Worm (Caenorhabditis elegans) whole organism, L2 larva: ENCODE data around the gene moc-6.

ENCODE experiments used
- C34F6.9 ChIP-seq: fragments of 150-350 bp; optimal IDR thresholded peaks from 2 replicates; lab custom pipeline; 2014; ENCODE audit warnings: missing biosample characterization, missing genetic modification characterization
- F13H6.1 ChIP-seq: sonication (generic microtip); optimal IDR thresholded peaks from 2 replicates; lab custom pipeline; 2016; ENCODE audit warnings: missing genetic modification characterization, missing compliant biosample characterization
- R02D3.7 ChIP-seq: fragments of 150-350 bp; optimal IDR thresholded peaks from 2 replicates; lab custom pipeline; 2014; ENCODE audit warnings: missing biosample characterization, missing genetic modification characterization
- Y55F3AM.14 ChIP-seq: fragments of 200-800 bp; sonication (Bioruptor generic); optimal IDR thresholded peaks from 2 replicates; lab custom pipeline; 2018; ENCODE audit warnings: mild to moderate bottlenecking, missing genetic modification characterization, missing compliant biosample characterization
- alr-1 ChIP-seq: fragments of 150-350 bp; optimal IDR thresholded peaks from 2 replicates; lab custom pipeline; 2014; ENCODE audit warnings: missing biosample characterization, missing genetic modification characterization
- ama-1 ChIP-seq: fragments of 150-350 bp; optimal IDR thresholded peaks from 2 replicates; lab custom pipeline; 2018; ENCODE audit warnings: inconsistent platforms
- ceh-82 ChIP-seq: fragments of 150-350 bp; optimal IDR thresholded peaks from 2 replicates; lab custom pipeline; 2014; ENCODE audit warnings: missing biosample characterization, missing genetic modification characterization
- crh-2 ChIP-seq: sonication (generic microtip); optimal IDR thresholded peaks from 2 replicates; lab custom pipeline; 2017; ENCODE audit warnings: missing biosample characterization, missing genetic modification characterization
- dmd-4 ChIP-seq: sonication (generic microtip); optimal IDR thresholded peaks from 2 replicates; lab custom pipeline; 2017; ENCODE audit warnings: missing biosample characterization, missing genetic modification characterization
- egl-27 ChIP-seq: sonication (generic microtip); optimal IDR thresholded peaks from 3 replicates; lab custom pipeline; 2017; ENCODE audit warnings: missing biosample characterization, missing genetic modification reagents, missing genetic modification characterization
- fos-1 ChIP-seq: fragments of 150-350 bp; optimal IDR thresholded peaks from 2 replicates; lab custom pipeline; 2014; ENCODE audit warnings: missing biosample characterization, missing genetic modification characterization
- gmeb-1 ChIP-seq: fragments of 150-350 bp; optimal IDR thresholded peaks from 2 replicates; lab custom pipeline; 2014; ENCODE audit warnings: missing biosample characterization, missing genetic modification characterization
- lin-11 ChIP-seq: fragments of 150-350 bp; sonication (generic microtip); optimal IDR thresholded peaks from 2 replicates; lab custom pipeline; 2014; ENCODE audit warnings: missing biosample characterization, missing genetic modification characterization, inconsistent platforms, mixed read lengths
- lin-13 ChIP-seq: fragments of 150-350 bp; optimal IDR thresholded peaks from 2 replicates; lab custom pipeline; 2014; ENCODE audit warnings: missing biosample characterization, missing genetic modification reagents, missing genetic modification characterization
- lin-39 ChIP-seq: fragments of 150-350 bp; optimal IDR thresholded peaks from 2 replicates; lab custom pipeline; 2014; ENCODE audit warnings: missing biosample characterization, missing genetic modification reagents, missing genetic modification characterization
- lsy-2 ChIP-seq, 2 experiments: fragments of 150-350 bp in 1 of 2; sonication (generic microtip) in 1 of 2; optimal IDR thresholded peaks; 2 replicates each; lab custom pipeline; 2014 to 2017; ENCODE audit warnings: missing biosample characterization in 2 of 2, missing genetic modification characterization in 2 of 2
- mab-5 ChIP-seq: fragments of 150-350 bp; optimal IDR thresholded peaks from 2 replicates; lab custom pipeline; 2014; ENCODE audit warnings: missing biosample characterization, missing genetic modification characterization
- nhr-10 ChIP-seq: sonication (generic microtip); optimal IDR thresholded peaks from 2 replicates; lab custom pipeline; 2017; ENCODE audit warnings: missing biosample characterization, missing genetic modification characterization
- nhr-11 ChIP-seq: fragments of 150-350 bp; optimal IDR thresholded peaks from 2 replicates; lab custom pipeline; 2014; ENCODE audit warnings: missing biosample characterization, missing genetic modification characterization
- nhr-21 ChIP-seq: fragments of 150-350 bp; optimal IDR thresholded peaks from 2 replicates; lab custom pipeline; 2014; ENCODE audit warnings: missing biosample characterization, missing genetic modification characterization
- nhr-237 ChIP-seq: fragments of 150-350 bp; optimal IDR thresholded peaks from 2 replicates; lab custom pipeline; 2014; ENCODE audit warnings: missing biosample characterization, missing genetic modification characterization
- nhr-25 ChIP-seq: fragments of 150-350 bp; sonication (generic microtip); optimal IDR thresholded peaks from 3 replicates; lab custom pipeline; 2014; ENCODE audit warnings: missing biosample characterization, missing genetic modification characterization
- nhr-6 ChIP-seq: fragments of 150-350 bp; optimal IDR thresholded peaks from 2 replicates; lab custom pipeline; 2014; ENCODE audit warnings: missing biosample characterization, missing genetic modification characterization
- skn-1 ChIP-seq: sonication (generic microtip); optimal IDR thresholded peaks from 2 replicates; lab custom pipeline; 2017; ENCODE audit warnings: missing biosample characterization, missing genetic modification characterization
- sma-3 ChIP-seq: sonication (generic microtip); optimal IDR thresholded peaks from 2 replicates; lab custom pipeline; 2016; ENCODE audit warnings: missing genetic modification reagents, missing genetic modification characterization, missing compliant biosample characterization
- sma-9 ChIP-seq, 2 experiments: fragments of 150-350 bp in 1 of 2; sonication (generic microtip) in 1 of 2; optimal IDR thresholded peaks; 2 replicates each; lab custom pipeline; 2014 to 2016; ENCODE audit warnings: missing genetic modification characterization in 2 of 2, mild to moderate bottlenecking in 1 of 2, missing biosample characterization in 1 of 2, missing compliant biosample characterization in 1 of 2, missing genetic modification reagents in 1 of 2, moderate library complexity in 1 of 2
- snpc-4 ChIP-seq: fragments of 150-350 bp; optimal IDR thresholded peaks from 2 replicates; lab custom pipeline; 2014; ENCODE audit warnings: missing biosample characterization, missing genetic modification characterization
- unc-39 ChIP-seq: fragments of 150-350 bp; optimal IDR thresholded peaks from 2 replicates; lab custom pipeline; 2014; ENCODE audit warnings: missing biosample characterization, missing genetic modification characterization
- unc-55 ChIP-seq: fragments of 150-350 bp; sonication (generic microtip); optimal IDR thresholded peaks from 3 replicates; lab custom pipeline; 2014; ENCODE audit warnings: missing biosample characterization, missing genetic modification reagents, missing genetic modification characterization
- zag-1 ChIP-seq: fragments of 150-350 bp; optimal IDR thresholded peaks from 2 replicates; lab custom pipeline; 2014; ENCODE audit warnings: missing biosample characterization, missing genetic modification characterization
- ztf-1 ChIP-seq: fragments of 200-800 bp; sonication (Bioruptor generic); conservative IDR thresholded peaks from 2 replicates; pipeline ENCODE4 v1.3.6; 2022; ENCODE audit warnings: missing genetic modification characterization, missing compliant biosample characterization
- ztf-11 ChIP-seq: sonication (generic microtip); optimal IDR thresholded peaks from 2 replicates; lab custom pipeline; 2017; ENCODE audit warnings: missing biosample characterization, missing genetic modification characterization
- ztf-4 ChIP-seq: fragments of 150-350 bp; optimal IDR thresholded peaks from 2 replicates; lab custom pipeline; 2014; ENCODE audit warnings: missing biosample characterization, missing genetic modification characterization

The moc-6 gene

DNA sequence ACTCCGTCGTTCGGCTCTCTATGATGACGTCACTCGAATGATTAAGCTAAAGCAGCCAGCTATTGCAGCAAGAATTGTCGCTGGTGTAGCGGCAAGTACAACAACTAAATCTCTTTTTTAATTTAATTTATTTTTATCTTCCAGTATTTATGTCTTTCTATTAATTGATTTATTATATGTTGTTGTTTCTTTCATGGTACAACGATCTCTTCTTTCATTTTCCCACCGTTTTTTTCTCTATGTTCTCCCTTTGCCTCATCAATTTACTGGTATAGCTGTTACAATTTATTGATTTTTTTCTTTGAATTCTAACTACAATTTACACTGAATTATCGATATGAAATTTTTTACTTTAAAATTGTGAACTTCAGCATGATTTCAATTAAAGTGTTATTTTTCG lies at the start of gene moc-6:
moc-6 (plus strand) TSS at position 301 of the 400 bp plus-strand sequence.
- peak; percentile 32 for TF ChIP-seq C34F6.9 (tag; lab: Kevin White, UChicago)
- TF ChIP-seq ztf-4 (tag; lab: Kevin White, UChicago), result no peak
- TF ChIP-seq ztf-11, result no peak
- no peak for TF ChIP-seq ceh-82 (tag; lab: Kevin White, UChicago)
- TF ChIP-seq, all 48 proteins: peak for 1

DNA sequence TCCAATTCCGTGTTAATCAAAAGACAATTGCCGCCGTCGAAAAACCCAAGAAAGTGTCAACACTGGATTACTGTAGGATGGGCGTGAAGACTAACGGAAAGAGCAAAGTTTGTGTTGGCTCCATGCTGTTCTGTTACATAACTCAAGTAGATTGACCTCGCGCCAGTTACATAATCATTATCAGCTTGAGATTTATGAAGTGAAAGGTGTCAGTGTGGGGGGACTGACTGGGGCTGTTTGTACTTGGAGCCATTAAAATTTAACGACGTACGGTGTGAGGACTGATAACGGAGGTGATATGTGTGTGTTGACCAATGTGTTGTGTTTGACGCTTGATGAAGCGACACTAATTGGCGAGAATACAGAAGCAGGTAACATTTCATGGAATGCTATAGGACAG lies 49.0 kb upstream of the moc-6 start:
- TF ChIP-seq nhr-10 (tag; lab: Kevin White, UChicago) (no peak), fos-1 (tag; lab: Kevin White, UChicago) (peak; percentile 52), crh-2 (tag; lab: Kevin White, UChicago) (peak; percentile 5)

DNA sequence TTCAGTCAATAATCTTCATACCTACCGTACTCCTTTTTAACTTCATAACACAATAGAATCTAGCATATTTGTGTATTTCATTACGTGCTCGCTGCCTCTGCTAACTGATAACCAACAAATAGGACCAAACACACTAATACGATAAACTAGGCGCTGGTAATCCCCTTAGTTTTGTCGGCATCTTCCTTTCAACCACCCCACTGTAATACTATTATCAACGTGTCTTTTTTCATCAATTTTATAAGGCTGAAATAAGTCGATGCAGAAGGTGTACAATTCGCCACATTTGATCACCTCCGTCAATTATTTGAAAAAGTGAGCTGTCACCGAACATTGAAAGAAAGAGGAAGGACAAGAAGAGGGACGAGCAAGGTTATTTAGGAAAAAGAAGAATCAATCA lies 48.3 kb upstream of the moc-6 start:
- TF ChIP-seq R02D3.7 (tag; lab: Kevin White, UChicago) (no peak), ztf-4 (tag; lab: Kevin White, UChicago) (no peak), sma-9 (GFP tag; optimal IDR thresholded peaks at IDR 0.05; lab: Kevin White, UChicago) (no peak), sma-9 (tag; optimal IDR thresholded peaks at IDR 0.05; lab: Kevin White, UChicago) (no peak), lin-13 (no peak), fos-1 (tag; lab: Kevin White, UChicago) (no peak), ztf-11 (no peak), Y55F3AM.14 (GFP tag; lab: Kevin White, UChicago) (no peak), nhr-6 (tag; lab: Kevin White, UChicago) (no peak), F13H6.1 (no peak), mab-5 (tag; lab: Kevin White, UChicago) (no peak), dmd-4 (no peak), zag-1 (tag; lab: Kevin White, UChicago) (no peak), ztf-1 (GFP tag; lab: Robert Waterston, UW) (no peak), ama-1 (lab: Kevin White, UChicago) (no peak)

DNA sequence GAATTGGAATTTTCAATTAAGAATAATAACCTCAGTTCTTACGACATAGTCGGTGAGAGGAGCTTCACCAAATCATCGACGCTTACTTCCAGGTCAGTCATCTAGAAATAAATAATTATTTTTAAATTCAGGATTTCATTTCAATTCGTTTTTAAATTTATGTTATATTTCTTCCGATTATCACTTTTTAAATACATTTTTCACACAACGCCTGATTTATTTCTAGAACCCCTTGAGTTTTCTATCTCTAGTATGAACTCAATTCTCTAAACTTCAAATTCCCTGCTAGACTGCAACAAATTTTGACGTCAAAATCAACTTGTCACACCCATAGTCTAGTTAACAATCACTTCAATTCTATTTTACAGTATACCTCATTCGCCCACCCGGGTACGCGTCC lies 46.3 kb upstream of the moc-6 start, which contains the start of gene Y54H5A.2:
Y54H5A.2 (minus strand) TSS at position 101 of the 400 bp plus-strand sequence.
- TF ChIP-seq ztf-1 (GFP tag; lab: Robert Waterston, UW) (no peak), lsy-2 (tag; optimal IDR thresholded peaks at IDR 0.05; lab: Kevin White, UChicago) (no peak), fos-1 (tag; lab: Kevin White, UChicago) (no peak), nhr-237 (tag; lab: Kevin White, UChicago) (no peak)

DNA sequence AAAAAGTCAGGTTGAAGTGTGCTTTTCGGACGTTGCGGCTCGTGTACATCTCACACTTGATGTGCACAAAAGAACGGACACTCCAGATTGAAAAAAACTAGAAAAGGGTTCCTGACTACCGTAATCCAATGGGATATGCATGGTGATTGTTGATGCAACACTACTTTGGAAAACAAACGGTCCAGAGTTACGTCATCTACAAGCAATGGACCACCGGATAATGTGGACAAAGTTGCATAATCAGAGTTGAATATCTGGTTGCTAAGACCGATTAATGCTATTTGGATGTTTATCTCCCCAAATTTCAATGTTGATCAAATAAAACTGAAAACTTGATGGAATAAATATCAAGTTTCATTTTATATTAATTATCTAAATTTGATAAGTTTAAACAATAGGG lies 45.8 kb upstream of the moc-6 start:
- TF ChIP-seq dmd-4 (no peak), nhr-11 (no peak), lin-13 (no peak), nhr-25 (no peak)

DNA sequence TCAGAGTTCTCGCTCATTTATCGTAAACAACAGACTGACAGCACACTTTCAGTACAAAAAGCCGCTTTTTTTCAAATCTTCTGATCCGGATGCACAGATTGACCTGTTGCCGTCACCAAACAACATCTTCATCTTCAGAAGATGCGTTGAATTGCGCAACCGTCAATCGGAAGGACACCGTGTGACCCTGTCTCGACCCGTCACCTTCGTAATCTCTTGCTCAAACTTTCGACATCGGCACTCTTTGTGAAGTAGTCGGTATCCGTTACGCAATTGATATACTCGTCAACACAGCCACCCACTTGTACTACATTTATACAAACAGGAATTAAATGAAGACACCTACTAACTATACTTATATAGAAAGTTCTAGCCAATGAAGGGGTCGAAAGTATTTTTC lies 44.8 kb upstream of the moc-6 start:
- TF ChIP-seq ama-1 (lab: Kevin White, UChicago) (no peak), nhr-21 (tag; lab: Kevin White, UChicago) (no peak), snpc-4 (no peak), unc-39 (tag; lab: Kevin White, UChicago) (no peak), gmeb-1 (tag; lab: Kevin White, UChicago) (no peak), skn-1 (tag; lab: Kevin White, UChicago) (no peak), nhr-6 (tag; lab: Kevin White, UChicago) (no peak), crh-2 (tag; lab: Kevin White, UChicago) (no peak), lin-13 (no peak), egl-27 (no peak), lin-39 (tag; lab: Kevin White, UChicago) (no peak), unc-55 (GFP tag; lab: Kevin White, UChicago) (no peak), lin-11 (tag; lab: Kevin White, UChicago) (no peak), nhr-11 (no peak), nhr-25 (no peak), sma-3 (no peak), alr-1 (tag; lab: Kevin White, UChicago) (no peak), fos-1 (tag; lab: Kevin White, UChicago) (no peak), mab-5 (tag; lab: Kevin White, UChicago) (no peak)
